Worm (Caenorhabditis elegans): ENCODE data around the gene agxt-1.
A peak's percentile ranks its signal among the peaks of the same experiment; 100 is the strongest.

The agxt-1 gene

ce11 chrII:8859596-8859995, 14.2 kb downstream of the agxt-1 start, which contains the start of gene snb-6:
TSS of gene snb-6 (minus strand) at chrII:8859696.
- TF ChIP-seq nhr-6 (tag; optimal IDR thresholded peaks at IDR 0.05): no peak
- no peak for TF ChIP-seq egl-27 (tag; optimal IDR thresholded peaks at IDR 0.05)
- no peak for TF ChIP-seq lin-11 (tag; optimal IDR thresholded peaks at IDR 0.05)
- no peak for TF ChIP-seq nhr-11 (tag; optimal IDR thresholded peaks at IDR 0.05)
- TF ChIP-seq peb-1 (tag; optimal IDR thresholded peaks at IDR 0.05): no peak
- TF ChIP-seq nhr-77 (tag; optimal IDR thresholded peaks at IDR 0.05): no peak
- no peak for TF ChIP-seq skn-1 (tag; optimal IDR thresholded peaks at IDR 0.05)
- no peak for TF ChIP-seq elt-3 (tag; optimal IDR thresholded peaks at IDR 0.05)
- no peak for TF ChIP-seq blmp-1 (tag; optimal IDR thresholded peaks at IDR 0.05; ENCODE audit: insufficient read depth)
- TF ChIP-seq zag-1 (tag; optimal IDR thresholded peaks at IDR 0.05): no peak
- TF ChIP-seq nhr-129 (tag; optimal IDR thresholded peaks at IDR 0.05): no peak
- TF ChIP-seq nhr-21 (tag; optimal IDR thresholded peaks at IDR 0.05): no peak
- no peak for TF ChIP-seq crh-2 (tag; optimal IDR thresholded peaks at IDR 0.05)
- no peak for TF ChIP-seq lin-39 (tag; optimal IDR thresholded peaks at IDR 0.05)
- no peak for TF ChIP-seq lin-13 (GFP tag; optimal IDR thresholded peaks at IDR 0.05)
- no peak for TF ChIP-seq sma-3 (GFP tag; optimal IDR thresholded peaks at IDR 0.05)

ce11 chrII:8865078-8865477, 19.7 kb downstream of the agxt-1 start, which contains the start of gene npr-20:
TSS of gene npr-20 (minus strand) at chrII:8865178.
- TF ChIP-seq nhr-6 (tag; optimal IDR thresholded peaks at IDR 0.05): no peak
- TF ChIP-seq elt-1 (tag; optimal IDR thresholded peaks at IDR 0.05): no peak
- TF ChIP-seq peb-1 (tag; optimal IDR thresholded peaks at IDR 0.05): no peak
- TF ChIP-seq ama-1 (optimal IDR thresholded peaks at IDR 0.05): no peak
- TF ChIP-seq lin-11 (tag; optimal IDR thresholded peaks at IDR 0.05): no peak
- no peak for TF ChIP-seq skn-1 (tag; optimal IDR thresholded peaks at IDR 0.05)
- TF ChIP-seq nhr-23 (tag; optimal IDR thresholded peaks at IDR 0.05): no peak
- no peak for TF ChIP-seq nhr-21 (tag; optimal IDR thresholded peaks at IDR 0.05)
- TF ChIP-seq mdl-1 (tag; optimal IDR thresholded peaks at IDR 0.05): no peak
- TF ChIP-seq ZK546.5 (tag; optimal IDR thresholded peaks at IDR 0.05): no peak
- TF ChIP-seq ceh-82 (tag; optimal IDR thresholded peaks at IDR 0.05): no peak
- no peak for TF ChIP-seq unc-39 (tag; optimal IDR thresholded peaks at IDR 0.05)

ce11 chrII:8866844-8867243, 21.4 kb downstream of the agxt-1 start:
- peak; percentile 9 for TF ChIP-seq crh-2 (tag; optimal IDR thresholded peaks at IDR 0.05)
- peak; percentile 93 for TF ChIP-seq fos-1 (tag; optimal IDR thresholded peaks at IDR 0.05)
- TF ChIP-seq nhr-237 (tag; optimal IDR thresholded peaks at IDR 0.05): no peak
- TF ChIP-seq zag-1 (tag; optimal IDR thresholded peaks at IDR 0.05): no peak
- no peak for TF ChIP-seq sem-4 (tag; optimal IDR thresholded peaks at IDR 0.05)
- no peak for TF ChIP-seq R02D3.7 (tag; optimal IDR thresholded peaks at IDR 0.05)

- no peak for TF ChIP-seq Y55F3AM.14 (GFP tag; optimal IDR thresholded peaks at IDR 0.05)
- no peak for TF ChIP-seq sem-4 (tag; optimal IDR thresholded peaks at IDR 0.05)
- TF ChIP-seq ztf-1 (GFP tag; conservative IDR thresholded peaks at IDR 0.05): no peak
- no peak for TF ChIP-seq sma-9 (GFP tag; optimal IDR thresholded peaks at IDR 0.05)
- no peak for TF ChIP-seq sma-9 (tag; optimal IDR thresholded peaks at IDR 0.05)
- no peak for TF ChIP-seq mdl-1 (tag; optimal IDR thresholded peaks at IDR 0.05)
- TF ChIP-seq nhr-23 (tag; optimal IDR thresholded peaks at IDR 0.05): no peak
- TF ChIP-seq skn-1 (tag; optimal IDR thresholded peaks at IDR 0.05): no peak
- no peak for TF ChIP-seq elt-3 (tag; optimal IDR thresholded peaks at IDR 0.05)
Observed at ce11 chrII:8873842-8874241, 28.4 kb downstream of the agxt-1 start, which contains the start of gene T07D4.2. TSS of gene T07D4.2 (minus strand) at chrII:8873942.

ce11 chrII:8877032-8877985, 31.9 kb downstream of the agxt-1 start:
- TF ChIP-seq snpc-4 (tag; optimal IDR thresholded peaks at IDR 0.05): peak; percentile 67
- TF ChIP-seq nhr-10 (tag; optimal IDR thresholded peaks at IDR 0.05): no peak
